Worm (Caenorhabditis elegans) whole organism, L1 larva: Measurements from ENCODE around the gene nhr-232.

Experiments
- F16B12.6 ChIP-seq: fragments of 150-350 bp; optimal IDR thresholded peaks from 2 replicates; lab custom pipeline; 2014; ENCODE audit warnings: missing biosample characterization, missing genetic modification characterization
- Y116A8C.19 ChIP-seq: sonication (generic microtip); optimal IDR thresholded peaks from 2 replicates; lab custom pipeline; 2016; ENCODE audit warnings: missing compliant biosample characterization, missing genetic modification characterization, borderline replicate concordance
- ama-1 ChIP-seq: fragments of 150-350 bp; optimal IDR thresholded peaks from 2 replicates; lab custom pipeline; 2014
- blmp-1 ChIP-seq: fragments of 150-350 bp; optimal IDR thresholded peaks from 2 replicates; lab custom pipeline; 2014; ENCODE audit warnings: missing biosample characterization, missing genetic modification characterization
- elt-3 ChIP-seq, 6 experiments: fragments of 150-350 bp in 1 of 6; sonication (generic microtip); optimal IDR thresholded peaks; 2 replicates each; lab custom pipeline; 2017 to 2018; ENCODE audit warnings: missing biosample characterization in 6 of 6, missing genetic modification characterization in 6 of 6, inconsistent platforms in 1 of 6
- mep-1 ChIP-seq: fragments of 150-350 bp; optimal IDR thresholded peaks from 2 replicates; lab custom pipeline; 2014; ENCODE audit warnings: missing biosample characterization, missing genetic modification characterization
- nhr-28 ChIP-seq: fragments of 150-350 bp; optimal IDR thresholded peaks from 2 replicates; lab custom pipeline; 2014; ENCODE audit warnings: missing biosample characterization, missing genetic modification characterization
- nhr-47 ChIP-seq: sonication (generic microtip); optimal IDR thresholded peaks from 2 replicates; lab custom pipeline; 2016; ENCODE audit warnings: mild to moderate bottlenecking, missing genetic modification characterization, moderate library complexity, missing compliant biosample characterization
- nhr-76 ChIP-seq: sonication (generic microtip); optimal IDR thresholded peaks from 2 replicates; lab custom pipeline; 2017; ENCODE audit warnings: missing biosample characterization, missing genetic modification characterization
- nhr-84 ChIP-seq: sonication (generic microtip); optimal IDR thresholded peaks from 2 replicates; lab custom pipeline; 2017; ENCODE audit warnings: missing biosample characterization, missing genetic modification characterization
- snpc-4 ChIP-seq: fragments of 150-350 bp; optimal IDR thresholded peaks from 2 replicates; lab custom pipeline; 2014; ENCODE audit warnings: missing biosample characterization, missing genetic modification characterization
- snu-23 ChIP-seq: sonication (generic microtip); optimal IDR thresholded peaks from 2 replicates; lab custom pipeline; 2016; ENCODE audit warnings: missing genetic modification characterization, missing compliant biosample characterization
- unc-86 ChIP-seq: sonication (generic microtip); optimal IDR thresholded peaks from 2 replicates; lab custom pipeline; 2016; ENCODE audit warnings: missing genetic modification characterization, missing compliant biosample characterization
- ztf-11 ChIP-seq, 2 experiments: sonication (generic microtip); optimal IDR thresholded peaks; 2 replicates each; lab custom pipeline; 2016 to 2017; ENCODE audit warnings: missing genetic modification characterization in 2 of 2, missing biosample characterization in 1 of 2, missing compliant biosample characterization in 1 of 2

ce11 chrV:10237171-10237570 lies 18.8 kb upstream of the nhr-232 start:
- TF ChIP-seq snu-23 (no peak), mep-1 (tag; lab: Kevin White, UChicago) (no peak), ztf-11 (tag; optimal IDR thresholded peaks at IDR 0.05; lab: Kevin White, UChicago) (no peak), nhr-28 (no peak), blmp-1 (no peak), elt-3 (tag; optimal IDR thresholded peaks at IDR 0.05; lab: Kevin White, UChicago) (no peak), nhr-84 (no peak), unc-86 (tag; lab: Kevin White, UChicago) (no peak), snpc-4 (tag; lab: Kevin White, UChicago) (no peak), Y116A8C.19 (no peak), F16B12.6 (tag; lab: Kevin White, UChicago) (no peak), nhr-76 (no peak), ama-1 (no peak), nhr-47 (tag; lab: Kevin White, UChicago) (no peak)
